Fruit fly (Drosophila melanogaster) whole organism, wandering third instar larva: ENCODE results near the gene CG43998.

Experiments used
- Abd-B ChIP-seq: fragments of >200 bp; optimal IDR thresholded peaks from 2 replicates; lab custom pipeline; 2017; ENCODE audit warnings: missing biosample characterization, missing genetic modification characterization
- CG32264 ChIP-seq: fragments of 200-800 bp; sonication (Bioruptor generic); optimal IDR thresholded peaks from 2 replicates; lab custom pipeline; 2016; ENCODE audit warnings: missing biosample characterization, missing genetic modification characterization
- CG9705 ChIP-seq: fragments of 200-800 bp; sonication (Bioruptor generic); optimal IDR thresholded peaks from 2 replicates; lab custom pipeline; 2018; ENCODE audit warnings: missing biosample characterization, mild to moderate bottlenecking, missing genetic modification characterization
- CrebA ChIP-seq: fragments of 200-800 bp; sonication (Bioruptor generic); optimal IDR thresholded peaks from 2 replicates; lab custom pipeline; 2016; ENCODE audit warnings: missing biosample characterization, mild to moderate bottlenecking, missing genetic modification characterization, borderline replicate concordance
- Dfd ChIP-seq: fragments of >200 bp; optimal IDR thresholded peaks from 2 replicates; lab custom pipeline; 2017; ENCODE audit warnings: missing biosample characterization, missing genetic modification characterization
- Dif ChIP-seq: fragments of 200-275, 200-300 bp; sonication (Bioruptor generic); optimal IDR thresholded peaks from 2 replicates; lab custom pipeline; 2018; ENCODE audit warnings: missing biosample characterization, missing genetic modification characterization; ENCODE audit not compliant: partially characterized antibody
- GATAd ChIP-seq: sonication (Bioruptor generic); optimal IDR thresholded peaks from 2 replicates; lab custom pipeline; 2016; ENCODE audit warnings: missing biosample characterization, missing genetic modification characterization
- HLH106 ChIP-seq: fragments of 200-800 bp; optimal IDR thresholded peaks from 3 replicates; lab custom pipeline; 2019; ENCODE audit warnings: missing biosample characterization, mild to moderate bottlenecking, missing genetic modification characterization, moderate library complexity
- Hnf4 ChIP-seq: fragments of 200-800 bp; sonication (Bioruptor generic); optimal IDR thresholded peaks from 2 replicates; lab custom pipeline; 2016; ENCODE audit warnings: missing biosample characterization, mild to moderate bottlenecking, missing genetic modification characterization
- Hr78 ChIP-seq: fragments of >200 bp; optimal IDR thresholded peaks from 2 replicates; lab custom pipeline; 2017; ENCODE audit warnings: missing biosample characterization, missing genetic modification characterization
- Hr83 ChIP-seq: fragments of 200-300 bp; sonication (Bioruptor generic); optimal IDR thresholded peaks from 2 replicates; lab custom pipeline; 2016; ENCODE audit warnings: missing biosample characterization, mild to moderate bottlenecking, missing genetic modification characterization, moderate library complexity; ENCODE audit not compliant: poor library complexity, severe bottlenecking
- Jra ChIP-seq: sonication (Bioruptor generic); optimal IDR thresholded peaks from 2 replicates; lab custom pipeline; 2016; ENCODE audit warnings: missing biosample characterization, missing genetic modification characterization
- Mio ChIP-seq: sonication (Bioruptor generic); optimal IDR thresholded peaks from 2 replicates; lab custom pipeline; 2016; ENCODE audit warnings: missing biosample characterization, missing genetic modification characterization
- Myc ChIP-seq: fragments of >200 bp; optimal IDR thresholded peaks from 2 replicates; lab custom pipeline; 2017
- N ChIP-seq: fragments of >200 bp; optimal IDR thresholded peaks from 2 replicates; lab custom pipeline; 2018; ENCODE audit warnings: missing biosample characterization, missing external identifiers, missing genetic modification characterization
- OdsH ChIP-seq: fragments of 200-800 bp; sonication (Bioruptor generic); optimal IDR thresholded peaks from 2 replicates; lab custom pipeline; 2016; ENCODE audit warnings: missing biosample characterization, mild to moderate bottlenecking, missing genetic modification characterization
- Rel ChIP-seq, 2 experiments: fragments of 200-800 bp; sonication (Bioruptor generic) in 1 of 2; optimal IDR thresholded peaks; 2 replicates in 1 of 2; 3 replicates in 1 of 2; lab custom pipeline; 2016 to 2019; ENCODE audit warnings: mild to moderate bottlenecking in 2 of 2, missing biosample characterization in 2 of 2, missing genetic modification characterization in 2 of 2, moderate library complexity in 1 of 2
- Sp1 ChIP-seq: fragments of 200-800 bp; sonication (Bioruptor generic); optimal IDR thresholded peaks from 3 replicates; lab custom pipeline; 2019; ENCODE audit warnings: missing biosample characterization, mild to moderate bottlenecking, missing genetic modification characterization, moderate library complexity
- Vsx2 ChIP-seq: fragments of 200-300, 225-300 bp; sonication (Bioruptor generic); optimal IDR thresholded peaks from 2 replicates; lab custom pipeline; 2018; ENCODE audit warnings: missing biosample characterization, missing genetic modification characterization; ENCODE audit not compliant: partially characterized antibody
- br ChIP-seq: fragments of 200-800 bp; sonication (Bioruptor generic); optimal IDR thresholded peaks from 2 replicates; lab custom pipeline; 2016; ENCODE audit warnings: missing biosample characterization, missing genetic modification characterization
- brk ChIP-seq: fragments of 200-800 bp; sonication (Bioruptor generic); optimal IDR thresholded peaks from 2 replicates; lab custom pipeline; 2016; ENCODE audit warnings: missing biosample characterization, mild to moderate bottlenecking, missing genetic modification characterization
- dl ChIP-seq, 2 experiments: fragments of 175-275, 200-275 bp in 1 of 2; fragments of 200-275 bp in 1 of 2; sonication (Bioruptor generic); optimal IDR thresholded peaks; lab custom pipeline; 2018; ENCODE audit warnings: mild to moderate bottlenecking in 2 of 2, missing biosample characterization in 2 of 2, missing genetic modification characterization in 2 of 2, moderate library complexity in 2 of 2; ENCODE audit not compliant: partially characterized antibody in 2 of 2, insufficient read depth in 1 of 2
- dmrt93B ChIP-seq: fragments of 200-800 bp; sonication (Bioruptor generic); optimal IDR thresholded peaks from 2 replicates; lab custom pipeline; 2018; ENCODE audit warnings: missing biosample characterization, mild to moderate bottlenecking, missing genetic modification characterization
- dsf ChIP-seq: sonication (Bioruptor generic); optimal IDR thresholded peaks from 2 replicates; lab custom pipeline; 2016; ENCODE audit warnings: missing biosample characterization, missing genetic modification characterization, borderline replicate concordance
- ey ChIP-seq: fragments of 200-800 bp; sonication (Bioruptor generic); optimal IDR thresholded peaks from 2 replicates; lab custom pipeline; 2016; ENCODE audit warnings: missing biosample characterization, missing genetic modification characterization
- foxo ChIP-seq, 2 experiments: fragments of 200-800 bp; sonication (Bioruptor generic); optimal IDR thresholded peaks; 2 replicates in 1 of 2; 3 replicates in 1 of 2; lab custom pipeline; 2016 to 2017; ENCODE audit warnings: missing biosample characterization in 2 of 2, missing genetic modification characterization in 2 of 2
- fru ChIP-seq: fragments of 200-800 bp; sonication (Bioruptor generic); optimal IDR thresholded peaks from 3 replicates; lab custom pipeline; 2016; ENCODE audit warnings: missing biosample characterization, mild to moderate bottlenecking, missing genetic modification characterization
- h ChIP-seq: fragments of 200-800 bp; sonication (Bioruptor generic); optimal IDR thresholded peaks from 3 replicates; lab custom pipeline; 2016; ENCODE audit warnings: missing biosample characterization, mild to moderate bottlenecking, missing genetic modification characterization
- jim ChIP-seq: fragments of 175-275, 200-325 bp; sonication (Bioruptor generic); optimal IDR thresholded peaks from 2 replicates; lab custom pipeline; 2016; ENCODE audit warnings: missing biosample characterization, mild to moderate bottlenecking, missing genetic modification characterization
- lola ChIP-seq: fragments of >200 bp; optimal IDR thresholded peaks from 2 replicates; lab custom pipeline; 2017; ENCODE audit warnings: missing biosample characterization, missing genetic modification characterization
- pan ChIP-seq: fragments of >200 bp; optimal IDR thresholded peaks from 2 replicates; lab custom pipeline; 2017
- psq ChIP-seq: fragments of 200-800 bp; sonication (Bioruptor generic); optimal IDR thresholded peaks from 3 replicates; lab custom pipeline; 2017; ENCODE audit warnings: missing biosample characterization, mild to moderate bottlenecking, missing genetic modification characterization, moderate library complexity
- rgr ChIP-seq: fragments of 200-800 bp; sonication (Bioruptor generic); optimal IDR thresholded peaks from 3 replicates; lab custom pipeline; 2016; ENCODE audit warnings: missing biosample characterization, mild to moderate bottlenecking, missing genetic modification characterization
- sage ChIP-seq: fragments of 200-800 bp; sonication (Bioruptor generic); optimal IDR thresholded peaks from 2 replicates; lab custom pipeline; 2016; ENCODE audit warnings: missing biosample characterization, mild to moderate bottlenecking, missing genetic modification characterization
- sv ChIP-seq: fragments of 200-800 bp; sonication (Bioruptor generic); optimal IDR thresholded peaks from 3 replicates; lab custom pipeline; 2016; ENCODE audit warnings: missing biosample characterization, missing genetic modification characterization
- tai ChIP-seq: sonication (Bioruptor generic); optimal IDR thresholded peaks from 2 replicates; lab custom pipeline; 2016; ENCODE audit warnings: missing biosample characterization, missing genetic modification characterization
- usp ChIP-seq: fragments of >200 bp; optimal IDR thresholded peaks from 2 replicates; lab custom pipeline; 2017; ENCODE audit warnings: missing biosample characterization, missing genetic modification characterization
- woc ChIP-seq: sonication (Bioruptor generic); optimal IDR thresholded peaks from 2 replicates; lab custom pipeline; 2016; ENCODE audit warnings: missing biosample characterization, mild to moderate bottlenecking, missing genetic modification characterization

Gene CG43998

dm6 chr3R:23889922-23890321, 38.9 kb downstream of the CG43998 start, which contains the start of gene Pli:
Gene Pli, minus strand, starts transcription at chr3R:23890052.
- TF ChIP-seq sv (GFP tag; lab: Kevin White, UChicago) (no peak), Jra (peak; percentile 9), rgr (GFP tag; lab: Kevin White, UChicago) (peak; percentile 32), dl (GFP tag; optimal IDR thresholded peaks at IDR 0.05; lab: Kevin White, UChicago; ENCODE audit: insufficient read depth in 1 of 2, partially characterized antibody in 2 of 2) (no peak), Myc (no peak), sage (GFP tag; lab: Kevin White, UChicago) (no peak), CrebA (no peak), dmrt93B (no peak), h (GFP tag; lab: Kevin White, UChicago) (peak; percentile 42), brk (GFP tag; lab: Kevin White, UChicago) (no peak), psq (GFP tag; lab: Kevin White, UChicago) (no peak), Dfd (GFP tag; lab: Kevin White, UChicago) (no peak), pan (no peak), CG32264 (GFP tag; lab: Kevin White, UChicago) (no peak), Mio (GFP tag; lab: Kevin White, UChicago) (no peak), GATAd (GFP tag; lab: Kevin White, UChicago) (no peak), woc (GFP tag; lab: Kevin White, UChicago) (no peak), br (GFP tag; lab: Kevin White, UChicago) (no peak), N (GFP tag; lab: Kevin White, UChicago) (no peak), Sp1 (GFP tag; lab: Kevin White, UChicago) (peak; percentile 58), usp (GFP tag; lab: Kevin White, UChicago) (no peak), Dif (GFP tag; lab: Kevin White, UChicago) (peak; percentile 62), lola (GFP tag; lab: Kevin White, UChicago) (no peak), ey (no peak), Hr83 (GFP tag; lab: Kevin White, UChicago) (peak; percentile 43), Abd-B (GFP tag; lab: Kevin White, UChicago) (no peak), CG9705 (peak; percentile 10), tai (GFP tag; lab: Kevin White, UChicago) (no peak), Hnf4 (peak; percentile 8), OdsH (GFP tag; lab: Kevin White, UChicago) (no peak), Hr78 (no peak), HLH106 (tag; lab: Kevin White, UChicago) (peak; percentile 35), fru (GFP tag; lab: Kevin White, UChicago) (peak; percentile 58), dsf (GFP tag; lab: Kevin White, UChicago) (no peak), foxo (GFP tag; optimal IDR thresholded peaks at IDR 0.05; lab: Kevin White, UChicago) (no peak), jim (GFP tag; lab: Kevin White, UChicago) (no peak), Vsx2 (GFP tag; lab: Kevin White, UChicago) (no peak), Rel (GFP tag; optimal IDR thresholded peaks at IDR 0.05; lab: Kevin White, UChicago) (no peak), Rel (tag; optimal IDR thresholded peaks at IDR 0.05; lab: Kevin White, UChicago) (peak; percentile 78)

DNA sequence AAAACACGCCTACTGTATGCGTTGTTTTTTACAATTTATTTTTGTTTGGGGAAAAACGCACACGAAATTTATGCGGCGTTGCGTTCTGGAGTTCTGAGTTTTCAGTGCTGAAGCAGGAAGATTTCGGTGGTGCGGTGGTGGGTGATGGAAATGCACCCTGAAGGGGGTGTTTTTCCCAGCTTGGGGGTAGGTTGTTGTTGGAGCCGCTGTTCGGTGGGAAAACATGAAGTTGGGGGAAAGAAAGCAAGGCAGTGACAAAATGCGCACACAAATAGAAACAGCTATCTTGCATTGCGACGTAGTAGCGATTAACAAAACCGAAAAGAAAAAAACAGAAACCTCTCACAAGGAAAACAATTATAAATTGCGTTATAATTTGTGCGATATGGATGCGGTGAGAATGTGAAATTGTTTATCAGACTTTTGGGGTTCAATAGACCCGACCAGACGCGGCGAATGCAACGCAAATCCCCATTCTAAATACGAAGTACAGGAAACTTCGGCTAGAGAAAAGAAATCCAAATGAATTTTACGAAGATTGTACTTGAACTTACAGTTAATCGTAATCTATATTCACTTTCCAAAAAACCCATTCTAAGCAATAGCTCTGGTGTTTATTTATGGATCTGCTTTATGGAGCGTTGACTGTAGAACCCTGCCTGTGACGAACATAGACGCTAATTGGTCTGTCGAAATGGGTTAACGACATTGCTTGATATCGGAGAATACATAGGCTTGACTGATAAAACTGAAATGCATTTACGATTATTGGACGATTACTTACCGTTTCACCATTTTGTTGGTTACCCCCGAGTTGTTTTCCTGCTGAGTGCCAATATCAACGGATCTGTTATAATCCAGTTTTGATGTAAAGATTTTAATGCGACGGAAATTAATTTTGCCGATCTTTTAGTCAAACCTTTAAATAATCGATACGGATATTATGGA, 40.3 kb downstream of the CG43998 start:
- TF ChIP-seq rgr (GFP tag; lab: Kevin White, UChicago) (peak; percentile 89), usp (GFP tag; lab: Kevin White, UChicago) (no peak), CG9705 (peak; percentile 60), dmrt93B (peak; percentile 33), brk (GFP tag; lab: Kevin White, UChicago) (peak; percentile 75), N (GFP tag; lab: Kevin White, UChicago) (no peak), Hnf4 (peak; percentile 80), Myc (no peak), HLH106 (tag; lab: Kevin White, UChicago) (peak; percentile 88), CG32264 (GFP tag; lab: Kevin White, UChicago) (peak; percentile 72), pan (no peak), dsf (GFP tag; lab: Kevin White, UChicago) (no peak), GATAd (GFP tag; lab: Kevin White, UChicago) (peak; percentile 18), tai (GFP tag; lab: Kevin White, UChicago) (peak; percentile 86), woc (GFP tag; lab: Kevin White, UChicago) (peak; percentile 62), br (GFP tag; lab: Kevin White, UChicago) (peak; percentile 86), foxo (GFP tag; optimal IDR thresholded peaks at IDR 0.05; lab: Kevin White, UChicago) (peak; percentile 38 to 92), Sp1 (GFP tag; lab: Kevin White, UChicago) (peak; percentile 78), lola (GFP tag; lab: Kevin White, UChicago) (no peak), Vsx2 (GFP tag; lab: Kevin White, UChicago) (no peak), dl (GFP tag; optimal IDR thresholded peaks at IDR 0.05; lab: Kevin White, UChicago; ENCODE audit: insufficient read depth in 1 of 2, partially characterized antibody in 2 of 2) (no peak), psq (GFP tag; lab: Kevin White, UChicago) (peak; percentile 69), fru (GFP tag; lab: Kevin White, UChicago) (peak; percentile 87), ey (peak; percentile 88), sage (GFP tag; lab: Kevin White, UChicago) (peak; percentile 10), Mio (GFP tag; lab: Kevin White, UChicago) (peak; percentile 3), Abd-B (GFP tag; lab: Kevin White, UChicago) (no peak), jim (GFP tag; lab: Kevin White, UChicago) (no peak), Hr78 (no peak), Hr83 (GFP tag; lab: Kevin White, UChicago) (no peak), h (GFP tag; lab: Kevin White, UChicago) (peak; percentile 89), CrebA (no peak), Jra (peak; percentile 45), Dfd (GFP tag; lab: Kevin White, UChicago) (no peak), OdsH (GFP tag; lab: Kevin White, UChicago) (peak; percentile 84), sv (GFP tag; lab: Kevin White, UChicago) (no peak), Dif (GFP tag; lab: Kevin White, UChicago) (no peak)
